Worm (Caenorhabditis elegans) whole organism, late embryonic: ENCODE measurements around the gene F23B12.4.
A peak's percentile ranks its signal among the peaks of the same experiment; 100 is the strongest.

Source experiments
- F13H6.1 ChIP-seq: sonication (generic microtip); optimal IDR thresholded peaks from 2 replicates; lab custom pipeline; 2016; ENCODE audit warnings: missing genetic modification characterization, missing compliant biosample characterization
- K02D7.2 ChIP-seq: sonication (generic microtip); optimal IDR thresholded peaks from 2 replicates; lab custom pipeline; 2017; ENCODE audit warnings: mild to moderate bottlenecking, missing genetic modification characterization, missing compliant biosample characterization
- K09A11.1 ChIP-seq: sonication (generic microtip); optimal IDR thresholded peaks from 2 replicates; lab custom pipeline; 2017; ENCODE audit warnings: antibody characterized with exemption, mild to moderate bottlenecking, missing genetic modification characterization, missing compliant biosample characterization; ENCODE audit not compliant: insufficient read depth
- ahr-1 ChIP-seq: sonication (generic microtip); optimal IDR thresholded peaks from 2 replicates; lab custom pipeline; 2016; ENCODE audit warnings: missing genetic modification characterization, missing compliant biosample characterization
- ama-1 ChIP-seq: fragments of 150-350 bp; optimal IDR thresholded peaks from 2 replicates; lab custom pipeline; 2014
- ceh-14 ChIP-seq: sonication (generic microtip); optimal IDR thresholded peaks from 2 replicates; lab custom pipeline; 2016; ENCODE audit warnings: missing genotype, missing genetic modification characterization, missing compliant biosample characterization
- ceh-18 ChIP-seq: sonication (generic microtip); optimal IDR thresholded peaks from 2 replicates; lab custom pipeline; 2016; ENCODE audit warnings: missing genetic modification characterization, missing compliant biosample characterization
- ceh-19 ChIP-seq: fragments of 200-800 bp; sonication (Bioruptor generic); optimal IDR thresholded peaks from 2 replicates; lab custom pipeline; 2018; ENCODE audit warnings: mild to moderate bottlenecking, missing genetic modification characterization, missing compliant biosample characterization
- ceh-22 ChIP-seq: sonication (generic microtip); optimal IDR thresholded peaks from 2 replicates; lab custom pipeline; 2017; ENCODE audit warnings: missing biosample characterization, missing genetic modification characterization
- ceh-24 ChIP-seq: sonication (generic microtip); optimal IDR thresholded peaks from 2 replicates; lab custom pipeline; 2016; ENCODE audit warnings: mild to moderate bottlenecking, missing genetic modification characterization, missing compliant biosample characterization
- ceh-31 ChIP-seq: sonication (generic microtip); optimal IDR thresholded peaks from 2 replicates; lab custom pipeline; 2016; ENCODE audit warnings: missing genetic modification characterization, missing compliant biosample characterization
- ceh-34 ChIP-seq: sonication (generic microtip); optimal IDR thresholded peaks from 2 replicates; lab custom pipeline; 2016; ENCODE audit warnings: mild to moderate bottlenecking, missing genetic modification characterization, missing compliant biosample characterization
- ceh-45 ChIP-seq: fragments of 200-800 bp; sonication (Bioruptor generic); IDR thresholded peaks from 2 replicates; pipeline ENCODE4 v1.3.6; 2022; ENCODE audit warnings: missing genetic modification reagents, missing genetic modification characterization, missing compliant biosample characterization
- ceh-6 ChIP-seq: fragments of 200-800 bp; sonication (Bioruptor generic); optimal IDR thresholded peaks from 2 replicates; lab custom pipeline; 2018; ENCODE audit warnings: mild to moderate bottlenecking, missing genetic modification characterization, missing compliant biosample characterization
- che-1 ChIP-seq: sonication (generic microtip); optimal IDR thresholded peaks from 2 replicates; lab custom pipeline; 2016; ENCODE audit warnings: mild to moderate bottlenecking, missing genetic modification characterization, missing compliant biosample characterization
- elt-4 ChIP-seq: sonication (generic microtip); optimal IDR thresholded peaks from 2 replicates; lab custom pipeline; 2016; ENCODE audit warnings: missing genetic modification characterization, missing compliant biosample characterization
- ets-4 ChIP-seq: sonication (generic microtip); optimal IDR thresholded peaks from 2 replicates; lab custom pipeline; 2016; ENCODE audit warnings: missing genetic modification characterization, missing compliant biosample characterization
- fax-1 ChIP-seq: sonication (generic microtip); optimal IDR thresholded peaks from 2 replicates; lab custom pipeline; 2016; ENCODE audit warnings: missing genotype, missing genetic modification characterization, missing compliant biosample characterization
- fkh-10 ChIP-seq: fragments of 150-350 bp; optimal IDR thresholded peaks from 2 replicates; lab custom pipeline; 2014; ENCODE audit warnings: missing biosample characterization, missing genetic modification reagents, missing genetic modification characterization
- hlh-13 ChIP-seq: fragments of 200-800 bp; sonication (Bioruptor generic); optimal IDR thresholded peaks from 2 replicates; lab custom pipeline; 2018; ENCODE audit warnings: mild to moderate bottlenecking, missing genetic modification characterization, missing compliant biosample characterization
- hlh-15 ChIP-seq: sonication (generic microtip); optimal IDR thresholded peaks from 2 replicates; lab custom pipeline; 2016; ENCODE audit warnings: missing genetic modification characterization, missing compliant biosample characterization
- hlh-30 ChIP-seq: sonication (generic microtip); optimal IDR thresholded peaks from 2 replicates; lab custom pipeline; 2017; ENCODE audit warnings: antibody characterized with exemption, missing genetic modification characterization, missing compliant biosample characterization; ENCODE audit not compliant: insufficient read depth
- lin-11 ChIP-seq: fragments of 200-800 bp; sonication (Bioruptor generic); optimal IDR thresholded peaks from 2 replicates; lab custom pipeline; 2018; ENCODE audit warnings: mild to moderate bottlenecking, missing genetic modification characterization, missing compliant biosample characterization
- madf-2 ChIP-seq: sonication (generic microtip); optimal IDR thresholded peaks from 2 replicates; lab custom pipeline; 2017; ENCODE audit warnings: missing genetic modification characterization, missing compliant biosample characterization
- mec-3 ChIP-seq: sonication (generic microtip); optimal IDR thresholded peaks from 2 replicates; lab custom pipeline; 2016; ENCODE audit warnings: borderline replicate concordance, missing genetic modification characterization, missing compliant biosample characterization
- nhr-11 ChIP-seq: fragments of 150-350 bp; optimal IDR thresholded peaks from 2 replicates; lab custom pipeline; 2014; ENCODE audit warnings: missing biosample characterization, missing genetic modification characterization
- nhr-232 ChIP-seq: sonication (generic microtip); optimal IDR thresholded peaks from 2 replicates; lab custom pipeline; 2016; ENCODE audit warnings: missing genetic modification characterization, missing compliant biosample characterization
- npax-4 ChIP-seq: sonication (generic microtip); optimal IDR thresholded peaks from 2 replicates; lab custom pipeline; 2016; ENCODE audit warnings: missing genetic modification characterization, missing compliant biosample characterization
- pax-1 ChIP-seq: fragments of 150-350 bp; optimal IDR thresholded peaks from 2 replicates; lab custom pipeline; 2014; ENCODE audit warnings: missing biosample characterization, missing genetic modification characterization
- pqm-1 ChIP-seq: sonication (generic microtip); optimal IDR thresholded peaks from 2 replicates; lab custom pipeline; 2016; ENCODE audit warnings: missing genetic modification characterization, missing compliant biosample characterization
- sox-2 ChIP-seq: fragments of 200-800 bp; sonication (Bioruptor generic); IDR thresholded peaks from 2 replicates; pipeline ENCODE4 v1.3.6; 2022; ENCODE audit warnings: missing genetic modification reagents, missing genetic modification characterization, missing compliant biosample characterization
- syd-9 ChIP-seq: sonication (generic microtip); optimal IDR thresholded peaks from 2 replicates; lab custom pipeline; 2016; ENCODE audit warnings: mild to moderate bottlenecking, missing genetic modification characterization, moderate library complexity, missing compliant biosample characterization
- tbx-7 ChIP-seq: sonication (generic microtip); optimal IDR thresholded peaks from 2 replicates; lab custom pipeline; 2016; ENCODE audit warnings: missing genotype, missing genetic modification characterization, missing compliant biosample characterization
- unc-3 ChIP-seq, 2 experiments: fragments of 200-800 bp in 1 of 2; sonication (Bioruptor generic) in 1 of 2; sonication (generic microtip) in 1 of 2; conservative IDR thresholded peaks in 1 of 2; optimal IDR thresholded peaks in 1 of 2; 2 replicates each; pipeline versions ENCODE4 v1.3.6 to Lab custom; 2016 to 2022; ENCODE audit warnings: missing compliant biosample characterization in 2 of 2, missing genetic modification characterization in 2 of 2, missing genetic modification reagents in 1 of 2
- unc-42 ChIP-seq: sonication (generic microtip); optimal IDR thresholded peaks from 2 replicates; lab custom pipeline; 2016; ENCODE audit warnings: missing genotype, missing genetic modification characterization, missing compliant biosample characterization
- ztf-16 ChIP-seq: sonication (generic microtip); optimal IDR thresholded peaks from 2 replicates; lab custom pipeline; 2017; ENCODE audit warnings: missing genetic modification characterization, missing compliant biosample characterization

The F23B12.4 gene

DNA sequence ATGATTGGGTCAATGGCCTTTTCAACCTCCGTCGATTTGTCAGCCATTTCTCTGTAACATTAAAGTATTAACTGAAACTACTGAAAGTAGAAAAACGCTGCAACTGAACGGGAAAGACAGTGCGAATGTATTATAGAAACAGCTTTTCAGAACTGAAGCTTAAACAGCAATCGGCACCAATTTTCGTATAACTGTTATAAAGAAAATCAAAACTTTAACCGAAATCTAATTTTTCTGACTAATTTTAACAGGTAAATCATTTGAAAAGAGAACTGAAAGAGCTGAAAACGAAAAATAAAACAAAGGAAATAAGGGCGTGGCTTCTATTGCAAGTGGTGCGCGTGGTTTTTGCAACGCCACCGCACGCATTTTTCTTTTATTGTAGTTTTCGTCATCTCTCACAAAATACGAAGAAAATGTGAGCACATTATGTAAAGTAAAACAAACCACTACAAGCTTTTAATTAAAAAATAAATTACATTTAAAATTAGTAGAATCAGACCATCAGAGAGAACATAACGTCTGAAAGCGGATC lies 15.9 kb upstream of the F23B12.4 start, which contains the start of gene rrsr-1 (continued):
- no peak for TF ChIP-seq ceh-6
- no peak for TF ChIP-seq mec-3 (tag; lab: Kevin White, UChicago)
- TF ChIP-seq pqm-1 (tag; lab: Kevin White, UChicago), result no peak
- TF ChIP-seq ceh-22, result no peak
- peak; percentile 66 for TF ChIP-seq ceh-14 (tag; lab: Kevin White, UChicago)
- no peak for TF ChIP-seq nhr-11
- no peak for TF ChIP-seq ama-1 (lab: Kevin White, UChicago)
- TF ChIP-seq pax-1 (tag; lab: Kevin White, UChicago), result no peak
- no peak for TF ChIP-seq hlh-15 (tag; lab: Kevin White, UChicago)
- no peak for TF ChIP-seq fkh-10 (GFP tag; lab: Kevin White, UChicago)
- no peak for TF ChIP-seq npax-4 (tag; lab: Kevin White, UChicago)
- TF ChIP-seq fax-1, result no peak
- no peak for TF ChIP-seq hlh-13 (GFP tag; lab: Kevin White, UChicago)
- TF ChIP-seq ztf-16 (tag; lab: Kevin White, UChicago), result no peak
- no peak for TF ChIP-seq che-1
- TF ChIP-seq nhr-232 (tag; lab: Kevin White, UChicago), result no peak
- no peak for TF ChIP-seq madf-2 (tag; lab: Kevin White, UChicago)
- TF ChIP-seq unc-42, result no peak
- no peak for TF ChIP-seq ceh-18 (tag; lab: Kevin White, UChicago)
- no peak for TF ChIP-seq syd-9 (tag; lab: Kevin White, UChicago)
- no peak for TF ChIP-seq K02D7.2 (tag; lab: Kevin White, UChicago)
- TF ChIP-seq elt-4 (tag; lab: Kevin White, UChicago), result no peak
- no peak for TF ChIP-seq ahr-1
- TF ChIP-seq ceh-19 (GFP tag; lab: Kevin White, UChicago), result no peak
- no peak for TF ChIP-seq lin-11 (tag; lab: Kevin White, UChicago)
- no peak for TF ChIP-seq ceh-45
- TF ChIP-seq tbx-7 (tag; lab: Kevin White, UChicago), result no peak
- TF ChIP-seq ceh-34, result peak; percentile 15
- no peak for TF ChIP-seq ets-4 (tag; lab: Kevin White, UChicago)

DNA sequence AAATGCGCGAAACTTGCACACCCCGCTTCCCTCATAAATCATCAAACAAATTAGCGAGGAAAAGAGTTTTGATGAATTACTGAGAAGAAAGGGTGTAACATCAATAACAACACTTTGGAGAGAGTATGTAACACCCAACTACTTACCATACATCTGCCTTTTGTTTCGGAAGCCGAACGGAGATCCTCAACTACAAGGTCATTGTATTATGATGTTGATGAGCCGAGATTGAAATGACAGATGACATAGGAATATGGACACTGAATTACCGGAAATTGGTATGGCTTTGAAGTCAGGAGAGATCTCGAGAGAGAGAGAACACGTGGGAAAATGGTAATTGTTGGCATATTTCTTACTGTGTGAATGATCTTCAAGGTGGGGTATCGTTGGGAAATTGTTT lies 14.9 kb upstream of the F23B12.4 start:
- TF ChIP-seq fkh-10 (GFP tag; lab: Kevin White, UChicago), result no peak
- peak; percentile 26 for TF ChIP-seq sox-2

DNA sequence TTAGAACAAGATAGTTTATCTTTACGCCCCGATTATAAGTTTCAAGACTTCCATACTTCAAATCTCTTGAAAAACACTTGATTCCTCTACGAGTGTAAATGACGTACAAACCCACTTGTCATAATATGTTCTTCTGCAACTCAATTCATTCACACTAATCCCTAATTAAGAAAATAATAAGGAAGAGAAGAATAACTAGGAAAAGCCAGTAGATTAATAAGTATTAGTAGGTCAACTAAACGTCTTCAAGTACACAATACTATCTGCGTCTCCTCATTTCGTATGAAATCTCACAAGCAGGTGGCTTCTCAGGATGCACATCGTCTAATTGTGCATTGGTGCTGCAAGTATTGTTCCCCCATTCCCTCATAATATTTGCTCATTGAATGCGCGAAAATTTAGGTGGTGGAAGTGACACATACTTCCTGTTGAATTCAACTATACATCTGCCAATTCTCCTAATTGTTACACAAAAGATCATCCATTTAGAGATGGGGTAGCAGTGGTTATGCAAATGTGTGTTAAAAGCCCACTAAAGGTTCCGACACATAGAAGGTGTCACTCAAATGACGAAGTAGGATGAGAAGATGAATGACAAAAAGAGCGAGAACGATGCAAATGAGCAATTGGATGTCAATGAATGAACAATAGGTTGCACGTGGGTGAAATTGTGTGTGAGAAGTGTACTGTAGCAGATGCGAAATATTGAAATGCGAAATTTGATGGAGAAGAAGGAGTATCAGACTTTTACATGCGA lies 13.7 kb upstream of the F23B12.4 start:
- no peak for TF ChIP-seq unc-3 (GFP tag; conservative IDR thresholded peaks at IDR 0.05; lab: Robert Waterston, UW)
- TF ChIP-seq unc-3 (tag; optimal IDR thresholded peaks at IDR 0.05; lab: Kevin White, UChicago), result no peak
- peak; percentile 47; the same call in 1 of the 2 replicates for TF ChIP-seq sox-2
- TF ChIP-seq pax-1 (tag; lab: Kevin White, UChicago), result no peak
- no peak for TF ChIP-seq F13H6.1
- TF ChIP-seq ceh-22, result no peak
- TF ChIP-seq hlh-13 (GFP tag; lab: Kevin White, UChicago), result no peak
- peak; percentile 21 for TF ChIP-seq unc-42
- no peak for TF ChIP-seq mec-3 (tag; lab: Kevin White, UChicago)
- peak; percentile 23 for TF ChIP-seq ceh-31 (tag; lab: Kevin White, UChicago)
- TF ChIP-seq ceh-24, result no peak
- TF ChIP-seq hlh-30 (tag; lab: Kevin White, UChicago), result no peak
- TF ChIP-seq, all 69 proteins: peak for 3

DNA sequence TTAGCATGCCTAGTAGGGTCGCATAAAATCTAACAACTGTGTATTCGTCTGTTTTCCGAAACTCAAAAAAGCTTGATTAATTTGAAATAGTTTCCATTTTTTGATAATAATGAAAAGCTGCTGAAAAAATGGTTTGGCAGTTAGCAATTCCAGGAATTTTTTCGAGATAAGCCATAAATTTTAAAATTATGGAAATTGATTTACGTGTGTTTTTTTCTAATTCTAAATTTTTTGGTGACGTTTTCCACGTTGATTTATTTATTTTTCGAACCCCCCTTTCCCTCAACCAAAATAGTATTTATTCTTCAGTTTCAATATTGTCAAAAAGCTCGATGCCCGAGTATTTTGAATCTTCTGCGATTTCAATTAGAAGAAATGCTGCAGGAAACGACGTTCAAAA lies 12.1 kb upstream of the F23B12.4 start, which contains the start of gene F23B12.1:
TSS of gene F23B12.1 (plus strand) at position 301 of the 400 bp plus-strand sequence.
- TF ChIP-seq nhr-232 (tag; lab: Kevin White, UChicago) (no peak), ceh-14 (tag; lab: Kevin White, UChicago) (no peak), che-1 (no peak), K09A11.1 (tag; lab: Kevin White, UChicago) (no peak)
